Fruit fly (Drosophila melanogaster): ENCODE results near the gene CG5160.

dm6 chr2L:7435475-7435874 lies 36.9 kb upstream of the CG5160 start:
- TF ChIP-seq CG8478 (optimal IDR thresholded peaks at IDR 0.05) (no peak), CTCF (optimal IDR thresholded peaks at IDR 0.05) (no peak)
